Worm (Caenorhabditis elegans): ENCODE measurements around the gene phat-4.

- TF ChIP-seq unc-62 (GFP tag; optimal IDR thresholded peaks at IDR 0.05) (no peak), ztf-4 (tag; optimal IDR thresholded peaks at IDR 0.05) (no peak), alr-1 (tag; optimal IDR thresholded peaks at IDR 0.05; ENCODE audit: borderline replicate concordance) (no peak), nhr-85 (tag) (no peak), nhr-90 (tag; optimal IDR thresholded peaks at IDR 0.05; ENCODE audit: poor library complexity) (no peak), tbx-2 (tag; optimal IDR thresholded peaks at IDR 0.05) (no peak), elt-3 (tag; optimal IDR thresholded peaks at IDR 0.05) (no peak), mep-1 (tag; optimal IDR thresholded peaks at IDR 0.05) (no peak), dsc-1 (tag; optimal IDR thresholded peaks at IDR 0.05) (no peak), lin-35 (GFP tag; optimal IDR thresholded peaks at IDR 0.05) (no peak), hpl-2 (GFP tag; optimal IDR thresholded peaks at IDR 0.05) (no peak), zag-1 (tag; optimal IDR thresholded peaks at IDR 0.05) (no peak)
These were observed 23.0 kb upstream of the phat-4 start for ce11 chrV:4106688-4107087.
